Worm (Caenorhabditis elegans) whole organism, L3 larva: Measurements from ENCODE around the gene ugt-14.
A peak's percentile ranks its signal among the peaks of the same experiment; 100 is the strongest.
"Not testable (repeated sequence)": the region's sequence is repeated elsewhere in the genome, so short reads cannot be mapped to it uniquely, and the experiment has no call there.

Source experiments
- R02D3.7 ChIP-seq: fragments of 150-350 bp; optimal IDR thresholded peaks from 2 replicates; lab custom pipeline; 2014; ENCODE audit warnings: missing biosample characterization, missing genetic modification characterization
- ZK546.5 ChIP-seq: sonication (generic microtip); optimal IDR thresholded peaks from 2 replicates; lab custom pipeline; 2017; ENCODE audit warnings: missing biosample characterization, missing genetic modification characterization
- ceh-16 ChIP-seq: sonication (generic microtip); optimal IDR thresholded peaks from 2 replicates; lab custom pipeline; 2017; ENCODE audit warnings: missing biosample characterization, missing genetic modification characterization
- ceh-28 ChIP-seq: fragments of 150-350 bp; optimal IDR thresholded peaks from 2 replicates; lab custom pipeline; 2014; ENCODE audit warnings: missing biosample characterization, missing genetic modification reagents, missing genetic modification characterization
- ceh-9 ChIP-seq: sonication (generic microtip); optimal IDR thresholded peaks from 2 replicates; lab custom pipeline; 2018; ENCODE audit warnings: missing biosample characterization, missing genetic modification characterization
- daf-12 ChIP-seq: fragments of 150-350 bp; optimal IDR thresholded peaks from 2 replicates; lab custom pipeline; 2014; ENCODE audit warnings: missing biosample characterization, missing genetic modification reagents, missing genetic modification characterization
- egl-5 ChIP-seq: fragments of 150-350 bp; optimal IDR thresholded peaks from 2 replicates; lab custom pipeline; 2017; ENCODE audit warnings: missing biosample characterization, missing genetic modification reagents, missing genetic modification characterization, inconsistent platforms
- elt-1 ChIP-seq: fragments of 150-350 bp; optimal IDR thresholded peaks from 2 replicates; lab custom pipeline; 2014; ENCODE audit warnings: missing biosample characterization, missing genetic modification characterization
- elt-2 ChIP-seq: sonication (generic microtip); optimal IDR thresholded peaks from 2 replicates; lab custom pipeline; 2016; ENCODE audit warnings: missing genetic modification reagents, mild to moderate bottlenecking, missing genetic modification characterization, missing compliant biosample characterization
- elt-3 ChIP-seq, 3 experiments: fragments of 150-350 bp in 1 of 3; sonication (generic microtip) in 2 of 3; optimal IDR thresholded peaks; 2 replicates in 2 of 3; 4 replicates in 1 of 3; lab custom pipeline; 2014 to 2017; ENCODE audit warnings: missing biosample characterization in 3 of 3, missing genetic modification characterization in 3 of 3
- fkh-2 ChIP-seq: fragments of 150-350 bp; optimal IDR thresholded peaks from 2 replicates; lab custom pipeline; 2014; ENCODE audit warnings: missing biosample characterization, missing genetic modification reagents, missing genetic modification characterization
- fos-1 ChIP-seq: fragments of 150-350 bp; optimal IDR thresholded peaks from 2 replicates; lab custom pipeline; 2014; ENCODE audit warnings: missing biosample characterization, missing genetic modification characterization
- lin-15B ChIP-seq: fragments of 150-350 bp; optimal IDR thresholded peaks from 2 replicates; lab custom pipeline; 2014; ENCODE audit warnings: missing biosample characterization, missing genetic modification characterization
- lin-39 ChIP-seq: fragments of 150-350 bp; optimal IDR thresholded peaks from 2 replicates; lab custom pipeline; 2018; ENCODE audit warnings: missing biosample characterization, missing genetic modification reagents, missing genetic modification characterization
- lsy-12 ChIP-seq: sonication (generic microtip); optimal IDR thresholded peaks from 2 replicates; lab custom pipeline; 2016; ENCODE audit warnings: mild to moderate bottlenecking, missing genetic modification characterization, missing compliant biosample characterization
- mdl-1 ChIP-seq: fragments of 150-350 bp; optimal IDR thresholded peaks from 2 replicates; lab custom pipeline; 2014; ENCODE audit warnings: missing biosample characterization, missing genetic modification characterization
- mml-1 ChIP-seq: fragments of 150-350 bp; sonication (generic microtip); optimal IDR thresholded peaks from 3 replicates; lab custom pipeline; 2014; ENCODE audit warnings: missing biosample characterization, missing genetic modification characterization
- nfya-1 ChIP-seq: sonication (generic microtip); optimal IDR thresholded peaks from 2 replicates; lab custom pipeline; 2017; ENCODE audit warnings: missing genetic modification characterization, mild to moderate bottlenecking, missing compliant biosample characterization, antibody characterized with exemption, moderate library complexity; ENCODE audit not compliant: insufficient read depth
- nhr-11 ChIP-seq: fragments of 150-350 bp; optimal IDR thresholded peaks from 2 replicates; lab custom pipeline; 2014; ENCODE audit warnings: missing biosample characterization, missing genetic modification characterization
- nhr-23 ChIP-seq: fragments of 150-350 bp; optimal IDR thresholded peaks from 2 replicates; lab custom pipeline; 2014; ENCODE audit warnings: missing biosample characterization, missing genetic modification reagents, missing genetic modification characterization
- nhr-25 ChIP-seq: sonication (generic microtip); optimal IDR thresholded peaks from 2 replicates; lab custom pipeline; 2017; ENCODE audit warnings: missing biosample characterization, missing genetic modification characterization
- nhr-28 ChIP-seq: fragments of 150-350 bp; optimal IDR thresholded peaks from 2 replicates; lab custom pipeline; 2014; ENCODE audit warnings: missing biosample characterization, missing genetic modification characterization
- nhr-43 ChIP-seq: sonication (generic microtip); optimal IDR thresholded peaks from 2 replicates; lab custom pipeline; 2016; ENCODE audit warnings: mild to moderate bottlenecking, missing genetic modification characterization, missing compliant biosample characterization; ENCODE audit not compliant: poor library complexity, severe bottlenecking
- nhr-76 ChIP-seq: fragments of 150-350 bp; sonication (generic microtip); optimal IDR thresholded peaks from 5 replicates; lab custom pipeline; 2014; ENCODE audit warnings: missing biosample characterization, missing genetic modification characterization
- nhr-77 ChIP-seq: fragments of 150-350 bp; optimal IDR thresholded peaks from 2 replicates; lab custom pipeline; 2014; ENCODE audit warnings: missing biosample characterization, missing genetic modification characterization
- pha-4 ChIP-seq: fragments of 150-350 bp; optimal IDR thresholded peaks from 2 replicates; lab custom pipeline; 2014; ENCODE audit warnings: missing biosample characterization, missing genetic modification reagents, missing genetic modification characterization
- pqm-1 ChIP-seq: fragments of 150-350 bp; optimal IDR thresholded peaks from 2 replicates; lab custom pipeline; 2017; ENCODE audit warnings: missing biosample characterization, missing genetic modification characterization, inconsistent platforms
- sea-2 ChIP-seq: fragments of 150-350 bp; sonication (generic microtip); optimal IDR thresholded peaks from 4 replicates; lab custom pipeline; 2014; ENCODE audit warnings: missing biosample characterization, missing genetic modification reagents, missing genetic modification characterization
- skn-1 ChIP-seq: fragments of 150-350 bp; optimal IDR thresholded peaks from 2 replicates; lab custom pipeline; 2014; ENCODE audit warnings: missing biosample characterization, missing genetic modification characterization
- unc-62 ChIP-seq: fragments of 150-350 bp; sonication (generic microtip); optimal IDR thresholded peaks from 4 replicates; lab custom pipeline; 2014; ENCODE audit warnings: missing biosample characterization, missing genetic modification reagents, missing genetic modification characterization
- zag-1 ChIP-seq: fragments of 150-350 bp; optimal IDR thresholded peaks from 2 replicates; lab custom pipeline; 2014; ENCODE audit warnings: missing biosample characterization, missing genetic modification characterization
- ztf-11 ChIP-seq: fragments of 150-350 bp; optimal IDR thresholded peaks from 2 replicates; lab custom pipeline; 2014; ENCODE audit warnings: missing biosample characterization, missing genetic modification characterization
- ztf-4 ChIP-seq: fragments of 150-350 bp; optimal IDR thresholded peaks from 2 replicates; lab custom pipeline; 2014; ENCODE audit warnings: missing biosample characterization, missing genetic modification characterization

ugt-14 gene

DNA sequence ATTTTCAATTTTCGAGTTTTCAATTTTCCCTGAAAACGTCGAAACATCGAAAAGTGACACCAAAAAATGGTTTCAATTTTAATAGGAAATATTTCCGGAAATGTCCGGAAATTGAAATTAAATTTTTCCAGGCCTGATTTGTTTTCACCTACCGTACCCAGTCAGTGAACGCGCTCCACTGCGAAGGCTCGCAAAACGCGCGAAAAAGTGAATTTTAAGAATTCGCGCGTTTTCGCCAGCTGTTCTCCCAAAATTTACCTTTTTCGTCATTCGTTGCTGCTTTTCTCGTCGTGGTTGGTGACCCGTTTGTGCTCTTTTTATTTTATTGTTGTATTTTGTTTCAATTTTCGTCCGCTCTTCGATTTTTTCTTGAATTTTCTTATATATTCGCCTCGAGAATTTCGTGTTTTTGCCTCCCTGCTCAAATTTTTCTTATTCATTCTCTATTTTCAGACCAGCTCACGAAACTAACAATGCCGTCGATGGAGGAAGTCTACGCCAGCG, 16.0 kb upstream of the ugt-14 start, which contains the start of gene T19H12.2:
TSS of gene T19H12.2 (plus strand) at position 454 of the 504 bp plus-strand sequence.
- TF ChIP-seq nhr-76 (tag; lab: Kevin White, UChicago) (no peak), sea-2 (no peak), egl-5 (tag; lab: Kevin White, UChicago) (no peak), ZK546.5 (tag; lab: Kevin White, UChicago) (no peak), lin-15B (tag; lab: Kevin White, UChicago) (no peak), nhr-77 (tag; lab: Kevin White, UChicago) (no peak), fkh-2 (tag; lab: Kevin White, UChicago) (no peak), fos-1 (tag; lab: Kevin White, UChicago) (no peak), mml-1 (tag; lab: Kevin White, UChicago) (no peak), nfya-1 (tag; lab: Kevin White, UChicago) (no peak), ceh-9 (tag; lab: Kevin White, UChicago) (no peak), nhr-25 (no peak), elt-2 (no peak), ceh-28 (tag; lab: Kevin White, UChicago) (no peak), nhr-23 (tag; lab: Kevin White, UChicago) (no peak), nhr-28 (no peak), nhr-11 (tag; lab: Kevin White, UChicago) (no peak), mdl-1 (tag; lab: Kevin White, UChicago) (no peak), lin-39 (tag; lab: Kevin White, UChicago) (no peak)

DNA sequence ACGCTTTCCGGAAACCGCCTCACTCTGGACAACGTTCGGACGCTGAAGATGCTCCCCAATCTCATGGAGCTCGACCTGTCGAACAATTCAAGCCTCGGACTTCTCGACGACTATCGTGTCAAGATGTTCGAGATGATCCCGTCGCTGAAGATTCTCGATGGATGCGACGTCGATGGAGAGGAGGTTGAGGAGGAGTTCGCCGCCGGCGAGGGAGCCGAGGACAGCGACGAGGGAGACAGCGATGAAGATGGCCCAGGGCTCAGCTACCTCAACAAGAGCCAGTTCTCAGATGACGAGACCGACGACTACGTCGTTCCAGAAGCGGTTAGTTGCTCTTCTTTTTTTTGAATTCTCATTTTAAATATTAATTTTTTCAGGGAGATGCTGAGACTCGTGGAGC, 15.3 kb upstream of the ugt-14 start:
- TF ChIP-seq R02D3.7 (tag; lab: Kevin White, UChicago): no peak
- TF ChIP-seq, all 47 proteins: peak for 0

DNA sequence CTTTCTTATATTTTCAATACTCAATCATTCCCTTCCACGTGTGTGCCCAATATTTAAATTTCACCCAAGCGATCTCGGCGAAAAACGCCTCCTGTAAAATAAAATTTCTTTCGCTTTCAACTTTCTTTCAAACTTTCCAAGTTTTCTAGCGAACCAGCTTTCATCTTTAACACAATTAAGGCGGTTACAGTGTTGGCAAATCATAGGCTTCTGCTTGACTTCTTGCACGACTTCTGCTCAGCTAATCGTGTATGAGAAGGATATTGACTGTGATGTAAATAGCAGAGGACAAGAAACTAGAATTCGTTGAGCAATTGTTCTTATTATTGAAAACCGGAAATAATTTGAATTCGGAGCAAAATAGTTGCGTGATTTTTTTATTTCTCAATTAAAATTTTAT, 14.7 kb upstream of the ugt-14 start:
- TF ChIP-seq elt-1: no peak
- TF ChIP-seq ztf-11 (tag; lab: Kevin White, UChicago): no peak
- no peak for TF ChIP-seq daf-12
- no peak for TF ChIP-seq nhr-23 (tag; lab: Kevin White, UChicago)
- TF ChIP-seq zag-1 (tag; lab: Kevin White, UChicago): no peak
- no peak for TF ChIP-seq mml-1 (tag; lab: Kevin White, UChicago)
- TF ChIP-seq, all 47 proteins: peak for 0

DNA sequence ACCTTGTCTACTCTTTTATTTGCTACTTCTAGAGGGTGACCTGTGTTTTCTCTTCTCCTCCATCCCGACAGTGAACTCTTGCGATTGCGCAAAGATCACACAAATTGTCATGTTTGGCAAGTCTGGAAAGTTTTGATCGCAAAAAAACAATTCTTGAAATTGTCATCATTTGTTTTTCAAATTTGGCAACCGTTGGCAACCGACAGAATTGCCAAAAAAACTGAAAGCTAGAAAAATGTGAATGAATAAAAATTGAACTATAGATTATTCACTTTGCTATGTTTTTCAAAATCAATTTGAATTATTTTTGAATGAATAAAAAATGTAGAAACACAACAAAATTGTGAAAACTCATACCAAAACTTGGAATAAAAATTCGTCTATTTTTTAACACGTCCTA, 11.1 kb upstream of the ugt-14 start, which contains the start of gene ugt-11:
TSS of gene ugt-11 (minus strand) at position 101 of the 400 bp plus-strand sequence.
- TF ChIP-seq pqm-1: no peak
- TF ChIP-seq nhr-23 (tag; lab: Kevin White, UChicago): no peak
- no peak for TF ChIP-seq elt-3 (tag; optimal IDR thresholded peaks at IDR 0.05; lab: Kevin White, UChicago)
- TF ChIP-seq lsy-12: no peak
- TF ChIP-seq elt-2: no peak
- no peak for TF ChIP-seq nhr-43 (tag; lab: Kevin White, UChicago)
- TF ChIP-seq ztf-4 (tag; lab: Kevin White, UChicago): no peak
- TF ChIP-seq mml-1 (tag; lab: Kevin White, UChicago): no peak
- no peak for TF ChIP-seq pha-4 (tag; lab: Kevin White, UChicago)
- no peak for TF ChIP-seq unc-62 (GFP tag; lab: Kevin White, UChicago)
- TF ChIP-seq ceh-28 (tag; lab: Kevin White, UChicago): no peak
- no peak for TF ChIP-seq ceh-16 (tag; lab: Kevin White, UChicago)

ce11 chrV:4895744-4896143, 10.3 kb upstream of the ugt-14 start, which contains the start of gene ugt-9:
ugt-9 (plus strand) TSS chrV:4896048.
- TF ChIP-seq nhr-77 (tag; lab: Kevin White, UChicago): no peak
- TF ChIP-seq nhr-25: peak; percentile 16

- TF ChIP-seq ztf-11, skn-1, lin-39 (tag; lab: Kevin White, UChicago): not testable (repeated sequence)
Measured at ce11 chrV:4900020-4900419, 6.0 kb upstream of the ugt-14 start, which contains the start of gene ugt-10. ugt-10 (minus strand) TSS chrV:4900120.
